Fruit fly (Drosophila melanogaster) whole organism, prepupa: ENCODE data around the gene Saysd1.

Source experiments
- CG11762 ChIP-seq: fragments of 200-800 bp; sonication (Bioruptor generic); optimal IDR thresholded peaks from 3 replicates; lab custom pipeline; 2016; ENCODE audit warnings: missing biosample characterization, missing genetic modification characterization; ENCODE audit not compliant: insufficient read depth
- CG15336 ChIP-seq: fragments of 200-800 bp; sonication (Bioruptor generic); IDR thresholded peaks from 2 replicates; pipeline ENCODE4 v1.3.6; 2022; ENCODE audit warnings: missing biosample characterization, missing genetic modification characterization
- CG6854 ChIP-seq: fragments of 200-800 bp; sonication (Bioruptor generic); optimal IDR thresholded peaks from 2 replicates; lab custom pipeline; 2017; ENCODE audit warnings: missing biosample characterization, mild to moderate bottlenecking, missing genetic modification characterization
- Ets21C ChIP-seq: fragments of 200-800 bp; sonication (Bioruptor generic); optimal IDR thresholded peaks from 3 replicates; lab custom pipeline; 2016; ENCODE audit warnings: missing biosample characterization, missing genetic modification characterization
- Sox15 ChIP-seq: fragments of 200-800 bp; sonication (Bioruptor generic); optimal IDR thresholded peaks from 3 replicates; lab custom pipeline; 2016; ENCODE audit warnings: missing biosample characterization, missing genetic modification characterization
- eg ChIP-seq: fragments of 200-800 bp; sonication (Bioruptor generic); IDR thresholded peaks from 3 replicates; pipeline ENCODE4 v1.3.6; 2022; ENCODE audit warnings: missing biosample characterization, missing genetic modification characterization
- topi ChIP-seq: fragments of 200-800 bp; sonication (Bioruptor generic); optimal IDR thresholded peaks from 3 replicates; lab custom pipeline; 2016; ENCODE audit warnings: missing biosample characterization, missing genetic modification characterization

DNA sequence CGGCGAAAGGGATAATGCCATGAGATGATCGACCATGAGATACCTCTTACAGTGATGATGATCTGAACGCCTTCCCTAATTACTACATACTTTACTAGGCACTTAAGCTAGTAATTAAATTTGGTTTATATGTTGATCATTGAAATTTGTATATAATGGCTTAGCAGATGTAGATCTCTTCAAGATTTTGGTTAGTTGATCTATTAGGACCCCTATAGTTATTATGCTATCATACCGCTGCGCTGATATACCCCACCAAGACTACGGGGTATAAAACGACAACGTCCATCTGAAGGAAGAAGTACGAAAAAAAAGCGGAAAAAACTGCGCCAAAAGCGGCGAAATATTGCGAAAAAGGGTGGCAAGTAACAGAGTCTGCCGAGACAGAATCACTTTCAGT is 40.7 kb downstream of the Saysd1 start:
- TF ChIP-seq Sox15 (GFP tag; lab: Kevin White, UChicago) (peak; percentile 40), eg (GFP tag; lab: Robert Waterston, UW) (no peak), CG6854 (GFP tag; lab: Kevin White, UChicago) (no peak), CG15336 (GFP tag; lab: Robert Waterston, UW) (0 out of 2 replicates have a peak, but pooled peaks have one; percentile 11), Ets21C (GFP tag; lab: Kevin White, UChicago) (peak; percentile 63), topi (GFP tag; lab: Kevin White, UChicago) (peak; percentile 68), CG11762 (GFP tag; lab: Kevin White, UChicago) (peak; percentile 4)
